Fruit fly (Drosophila melanogaster) whole organism, embryonic: ENCODE results near the gene CG33181.

Source experiments
- Atf6 ChIP-seq: fragments of 200-800 bp; sonication (Bioruptor generic); IDR thresholded peaks from 2 replicates; pipeline ENCODE4 v1.3.6; 2022; ENCODE audit warnings: missing biosample characterization, missing genetic modification characterization
- BtbVII ChIP-seq: fragments of 200-800 bp; sonication (Bioruptor generic); optimal IDR thresholded peaks from 3 replicates; lab custom pipeline; 2017; ENCODE audit warnings: missing biosample characterization, mild to moderate bottlenecking, missing genetic modification characterization
- CG11560 ChIP-seq: fragments of 200-800 bp; sonication (Bioruptor generic); IDR thresholded peaks from 3 replicates; pipeline ENCODE4 v1.3.6; 2022; ENCODE audit warnings: missing biosample characterization, missing genetic modification characterization
- CG12744 ChIP-seq: fragments of 200-800 bp; sonication (Bioruptor generic); optimal IDR thresholded peaks from 2 replicates; lab custom pipeline; 2016; ENCODE audit warnings: missing biosample characterization, missing genetic modification characterization
- CG14050 ChIP-seq: fragments of 200-800 bp; sonication (Bioruptor generic); IDR thresholded peaks from 3 replicates; pipeline ENCODE4 v1.3.6; 2022; ENCODE audit warnings: missing biosample characterization, missing genetic modification characterization
- CG1647 ChIP-seq: fragments of 200-800 bp; sonication (Bioruptor generic); optimal IDR thresholded peaks from 3 replicates; lab custom pipeline; 2016; ENCODE audit warnings: missing biosample characterization, missing genetic modification characterization
- CG17612 ChIP-seq: fragments of 200-800 bp; sonication (Bioruptor generic); IDR thresholded peaks from 2 replicates; pipeline ENCODE4 v1.3.6; 2022; ENCODE audit warnings: missing biosample characterization, missing genetic modification characterization
- CG8388 ChIP-seq: fragments of 200-800 bp; sonication (Bioruptor generic); optimal IDR thresholded peaks from 2 replicates; lab custom pipeline; 2019; ENCODE audit warnings: missing biosample characterization, mild to moderate bottlenecking, missing genetic modification characterization, moderate library complexity
- Dfd ChIP-seq, 2 experiments: fragments of >200 bp; optimal IDR thresholded peaks; 2 replicates each; lab custom pipeline; 2017; ENCODE audit warnings: missing biosample characterization in 2 of 2, missing genetic modification characterization in 2 of 2
- Oaz ChIP-seq: fragments of 200-800 bp; sonication (Bioruptor generic); IDR thresholded peaks from 2 replicates; pipeline ENCODE4 v1.3.6; 2022; ENCODE audit warnings: missing biosample characterization, missing genetic modification characterization
- Trl ChIP-seq, 3 experiments: fragments of >200 bp in 2 of 3; fragments of 200-800 bp in 1 of 3; sonication (Bioruptor generic) in 1 of 3; optimal IDR thresholded peaks; 2 replicates in 1 of 3; 3 replicates in 2 of 3; lab custom pipeline; 2016 to 2017; ENCODE audit warnings: missing biosample characterization in 1 of 3, missing genetic modification characterization in 1 of 3
- lola ChIP-seq, 3 experiments: fragments of >200 bp in 2 of 3; fragments of 200-800 bp in 1 of 3; sonication (Bioruptor generic) in 1 of 3; optimal IDR thresholded peaks; 2 replicates each; lab custom pipeline; 2017 to 2019; ENCODE audit warnings: missing biosample characterization in 3 of 3, missing genetic modification characterization in 3 of 3, mild to moderate bottlenecking in 1 of 3, moderate library complexity in 1 of 3
- odd ChIP-seq: fragments of 200-800 bp; sonication (Bioruptor generic); optimal IDR thresholded peaks from 2 replicates; lab custom pipeline; 2017; ENCODE audit warnings: missing biosample characterization, mild to moderate bottlenecking, missing genetic modification characterization
- zen2 ChIP-seq: fragments of 200-800 bp; sonication (Bioruptor generic); IDR thresholded peaks from 3 replicates; pipeline ENCODE4 v1.3.6; 2022; ENCODE audit warnings: missing biosample characterization, missing genetic modification characterization; ENCODE audit not compliant: partially characterized antibody

- TF ChIP-seq lola (GFP tag; optimal IDR thresholded peaks at IDR 0.05; lab: Kevin White, UChicago) (no peak), Dfd (GFP tag; optimal IDR thresholded peaks at IDR 0.05; lab: Kevin White, UChicago) (no peak), CG12744 (no peak), zen2 (GFP tag; lab: Robert Waterston, UW) (no peak), Oaz (GFP tag; lab: Robert Waterston, UW) (no peak), CG1647 (GFP tag; lab: Kevin White, UChicago) (no peak), CG17612 (GFP tag; lab: Robert Waterston, UW) (no peak), odd (no peak), Trl (optimal IDR thresholded peaks at IDR 0.05; lab: Kevin White, UChicago) (no peak), Trl (GFP tag; optimal IDR thresholded peaks at IDR 0.05; lab: Kevin White, UChicago) (no peak), CG11560 (tag; lab: Robert Waterston, UW) (no peak), BtbVII (GFP tag; lab: Kevin White, UChicago) (no peak), CG14050 (no peak), Atf6 (no peak), CG8388 (GFP tag; lab: Kevin White, UChicago) (no peak)
Observed at dm6 chrX:8489485-8489970, 380 bp downstream of the CG33181 start, which contains the start of gene otu.
